Worm (Caenorhabditis elegans): ENCODE data around the gene nspe-1.

- TF ChIP-seq unc-39 (tag; optimal IDR thresholded peaks at IDR 0.05) (no peak), nhr-28 (tag; optimal IDR thresholded peaks at IDR 0.05) (no peak), lsy-2 (tag; optimal IDR thresholded peaks at IDR 0.05) (no peak), sptf-1 (tag; optimal IDR thresholded peaks at IDR 0.05) (no peak), drap-1 (GFP tag; optimal IDR thresholded peaks at IDR 0.05) (no peak), ztf-11 (tag; optimal IDR thresholded peaks at IDR 0.05) (no peak)
Measured at ce11 chrII:12621908-12622566, 1.4 kb upstream of the nspe-1 start, which contains the start of gene nspe-8.

Data from whole organism, mixed stage, embryonic.